Worm (Caenorhabditis elegans): ENCODE data around the gene par-1.

DNA sequence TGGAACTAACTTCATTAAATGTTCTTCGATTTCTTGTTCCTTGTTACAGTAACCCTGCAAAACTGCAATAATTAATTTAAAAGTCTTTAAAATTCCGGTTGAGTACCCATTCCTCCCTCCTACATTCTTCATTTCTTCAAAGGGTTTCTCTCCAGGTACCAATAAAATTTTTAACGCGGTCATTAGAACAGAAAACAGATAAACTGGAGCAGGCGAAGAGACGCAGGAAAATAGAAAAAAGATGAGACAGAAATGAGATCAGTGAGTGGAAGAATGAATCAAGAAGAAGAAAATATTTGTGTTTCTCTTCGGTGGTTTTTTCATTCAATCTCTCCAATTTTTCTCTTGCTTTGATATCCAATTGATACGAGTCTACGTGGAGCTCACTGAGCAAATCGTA lies 51.4 kb downstream of the par-1 start, which contains the start of gene D1086.8:
- no peak for TF ChIP-seq unc-3 (GFP tag; conservative IDR thresholded peaks at IDR 0.05)
- no peak for TF ChIP-seq unc-3 (tag; optimal IDR thresholded peaks at IDR 0.05)
- no peak for TF ChIP-seq tbx-2 (tag; optimal IDR thresholded peaks at IDR 0.05)
- no peak for TF ChIP-seq elt-2 (tag; optimal IDR thresholded peaks at IDR 0.05)
- no peak for TF ChIP-seq syd-9 (tag; optimal IDR thresholded peaks at IDR 0.05)
- TF ChIP-seq hlh-6 (tag; optimal IDR thresholded peaks at IDR 0.05): no peak
- no peak for TF ChIP-seq pax-1 (tag; optimal IDR thresholded peaks at IDR 0.05)
- no peak for TF ChIP-seq fkh-10 (GFP tag; optimal IDR thresholded peaks at IDR 0.05)
- no peak for TF ChIP-seq F13H6.1 (tag; optimal IDR thresholded peaks at IDR 0.05)
- no peak for TF ChIP-seq ceh-9 (tag; optimal IDR thresholded peaks at IDR 0.05)
